Worm (Caenorhabditis elegans) whole organism, young adult: ENCODE measurements around the gene nlp-67.

Experiments used
- B0336.3 ChIP-seq: fragments of 200-800 bp; sonication (Bioruptor generic); IDR thresholded peaks from 2 replicates; pipeline ENCODE4 v1.3.6; 2022; ENCODE audit warnings: missing genetic modification characterization, missing compliant biosample characterization
- D2030.7 ChIP-seq: fragments of 200-800 bp; sonication (Bioruptor generic); IDR thresholded peaks from 2 replicates; pipeline ENCODE4 v1.3.6; 2022; ENCODE audit warnings: missing genetic modification reagents, missing genetic modification characterization, missing compliant biosample characterization
- F57C9.4 ChIP-seq: sonication (generic microtip); optimal IDR thresholded peaks from 2 replicates; lab custom pipeline; 2017; ENCODE audit warnings: mild to moderate bottlenecking, missing genetic modification characterization, missing compliant biosample characterization
- K11D2.4 ChIP-seq: fragments of 200-800 bp; sonication (Bioruptor generic); IDR thresholded peaks from 2 replicates; pipeline ENCODE4 v1.3.6; 2022; ENCODE audit warnings: missing genetic modification reagents, missing genetic modification characterization, missing compliant biosample characterization
- T26A5.8 ChIP-seq: sonication (generic microtip); optimal IDR thresholded peaks from 2 replicates; lab custom pipeline; 2016; ENCODE audit warnings: missing genetic modification characterization, missing compliant biosample characterization
- Y79H2A.3 ChIP-seq: fragments of 200-800 bp; sonication (Bioruptor generic); conservative IDR thresholded peaks from 2 replicates; pipeline ENCODE4 v1.3.6; 2022; ENCODE audit warnings: missing genetic modification reagents, missing genetic modification characterization, missing compliant biosample characterization
- ZK185.1 ChIP-seq: sonication (generic microtip); optimal IDR thresholded peaks from 2 replicates; lab custom pipeline; 2016; ENCODE audit warnings: mild to moderate bottlenecking, missing genetic modification characterization, missing compliant biosample characterization; ENCODE audit not compliant: poor library complexity, severe bottlenecking
- akir-1 ChIP-seq: fragments of 200-800 bp; sonication (Bioruptor generic); optimal IDR thresholded peaks from 2 replicates; lab custom pipeline; 2018; ENCODE audit warnings: mild to moderate bottlenecking, missing genetic modification characterization, moderate library complexity, missing compliant biosample characterization
- aptf-2 ChIP-seq: fragments of 200-800 bp; sonication (Bioruptor generic); conservative IDR thresholded peaks from 2 replicates; pipeline ENCODE4 v1.3.6; 2022; ENCODE audit warnings: missing genetic modification reagents, missing genetic modification characterization, missing compliant biosample characterization
- atf-7 ChIP-seq: sonication (generic microtip); optimal IDR thresholded peaks from 2 replicates; lab custom pipeline; 2017; ENCODE audit warnings: mild to moderate bottlenecking, missing genetic modification characterization, missing compliant biosample characterization
- athp-1 ChIP-seq: sonication (generic microtip); optimal IDR thresholded peaks from 2 replicates; lab custom pipeline; 2017; ENCODE audit warnings: mild to moderate bottlenecking, missing genetic modification characterization, missing compliant biosample characterization
- bed-2 ChIP-seq: fragments of 200-800 bp; sonication (Bioruptor generic); IDR thresholded peaks from 2 replicates; pipeline ENCODE4 v1.3.6; 2022; ENCODE audit warnings: missing genetic modification reagents, missing genetic modification characterization, missing compliant biosample characterization
- ccch-3 ChIP-seq: fragments of 200-800 bp; sonication (Bioruptor generic); optimal IDR thresholded peaks from 2 replicates; lab custom pipeline; 2018; ENCODE audit warnings: mild to moderate bottlenecking, missing genetic modification characterization, missing compliant biosample characterization
- cebp-1 ChIP-seq, 2 experiments: fragments of 200-800 bp in 1 of 2; sonication (Bioruptor generic) in 1 of 2; sonication (generic microtip) in 1 of 2; IDR thresholded peaks in 1 of 2; optimal IDR thresholded peaks in 1 of 2; 2 replicates each; pipeline versions ENCODE4 v1.3.6 to Lab custom; 2017 to 2022; ENCODE audit warnings: missing compliant biosample characterization in 2 of 2, missing genetic modification characterization in 2 of 2, mild to moderate bottlenecking in 1 of 2, missing genetic modification reagents in 1 of 2, moderate library complexity in 1 of 2
- ceh-100 ChIP-seq: fragments of 200-800 bp; sonication (Bioruptor generic); IDR thresholded peaks from 2 replicates; pipeline ENCODE4 v1.3.6; 2022; ENCODE audit warnings: missing genetic modification reagents, missing genetic modification characterization, missing compliant biosample characterization
- ceh-58 ChIP-seq: fragments of 200-800 bp; sonication (Bioruptor generic); IDR thresholded peaks from 2 replicates; pipeline ENCODE4 v1.3.6; 2022; ENCODE audit warnings: missing genetic modification characterization, missing compliant biosample characterization
- ceh-91 ChIP-seq: fragments of 200-800 bp; sonication (Bioruptor generic); IDR thresholded peaks from 2 replicates; pipeline ENCODE4 v1.3.6; 2022; ENCODE audit warnings: missing genetic modification reagents, missing genetic modification characterization, missing compliant biosample characterization
- chd-7 ChIP-seq: sonication (generic microtip); optimal IDR thresholded peaks from 2 replicates; lab custom pipeline; 2016; ENCODE audit warnings: mild to moderate bottlenecking, missing genetic modification characterization, moderate library complexity, missing compliant biosample characterization
- dpff-1 ChIP-seq: sonication (generic microtip); optimal IDR thresholded peaks from 2 replicates; lab custom pipeline; 2017; ENCODE audit warnings: mild to moderate bottlenecking, missing genetic modification characterization, missing compliant biosample characterization
- ekl-4 ChIP-seq: fragments of 200-800 bp; sonication (Bioruptor generic); IDR thresholded peaks from 2 replicates; pipeline ENCODE4 v1.3.6; 2022; ENCODE audit warnings: missing genetic modification reagents, missing genetic modification characterization, missing compliant biosample characterization
- ets-4 ChIP-seq: fragments of 200-800 bp; sonication (Bioruptor generic); optimal IDR thresholded peaks from 2 replicates; lab custom pipeline; 2018; ENCODE audit warnings: mild to moderate bottlenecking, missing genetic modification characterization, missing compliant biosample characterization
- him-1 ChIP-seq: sonication (generic microtip); optimal IDR thresholded peaks from 2 replicates; lab custom pipeline; 2016; ENCODE audit warnings: missing genotype, missing genetic modification reagents, missing genetic modification characterization, missing compliant biosample characterization
- let-526 ChIP-seq: fragments of 200-800 bp; sonication (Bioruptor generic); IDR thresholded peaks from 2 replicates; pipeline ENCODE4 v1.3.6; 2022; ENCODE audit warnings: missing genetic modification reagents, missing genetic modification characterization, missing compliant biosample characterization
- let-607 ChIP-seq, 2 experiments: fragments of 200-800 bp in 1 of 2; sonication (Bioruptor generic) in 1 of 2; sonication (generic microtip) in 1 of 2; optimal IDR thresholded peaks; 2 replicates each; lab custom pipeline; 2016 to 2018; ENCODE audit warnings: mild to moderate bottlenecking in 2 of 2, missing compliant biosample characterization in 2 of 2, missing genetic modification characterization in 2 of 2, moderate library complexity in 2 of 2, missing genotype in 1 of 2
- lin-40 ChIP-seq: sonication (generic microtip); optimal IDR thresholded peaks from 2 replicates; lab custom pipeline; 2016; ENCODE audit warnings: missing genetic modification characterization, mild to moderate bottlenecking, missing compliant biosample characterization, missing genotype, missing genetic modification reagents
- lin-54 ChIP-seq: fragments of 200-800 bp; sonication (Bioruptor generic); optimal IDR thresholded peaks from 2 replicates; lab custom pipeline; 2018; ENCODE audit warnings: mild to moderate bottlenecking, missing genetic modification characterization, missing compliant biosample characterization
- madf-10 ChIP-seq: sonication (generic microtip); optimal IDR thresholded peaks from 2 replicates; lab custom pipeline; 2016; ENCODE audit warnings: mild to moderate bottlenecking, missing genetic modification characterization, missing compliant biosample characterization
- madf-3 ChIP-seq: fragments of 200-800 bp; sonication (Bioruptor generic); IDR thresholded peaks from 2 replicates; pipeline ENCODE4 v1.3.6; 2022; ENCODE audit warnings: missing genetic modification reagents, missing genetic modification characterization, missing compliant biosample characterization
- mcd-1 ChIP-seq: fragments of 200-800 bp; sonication (Bioruptor generic); IDR thresholded peaks from 2 replicates; pipeline ENCODE4 v1.3.6; 2022; ENCODE audit warnings: missing genetic modification reagents, missing genetic modification characterization, missing compliant biosample characterization
- mxl-1 ChIP-seq: sonication (generic microtip); optimal IDR thresholded peaks from 2 replicates; lab custom pipeline; 2016; ENCODE audit warnings: missing genetic modification characterization, missing compliant biosample characterization
- nfyb-1 ChIP-seq: fragments of 200-800 bp; sonication (Bioruptor generic); IDR thresholded peaks from 2 replicates; pipeline ENCODE4 v1.3.6; 2022; ENCODE audit warnings: missing genetic modification reagents, missing genetic modification characterization, missing compliant biosample characterization
- nhr-80 ChIP-seq: sonication (generic microtip); optimal IDR thresholded peaks from 2 replicates; lab custom pipeline; 2016; ENCODE audit warnings: missing genetic modification characterization, missing compliant biosample characterization
- nhr-90 ChIP-seq: sonication (generic microtip); optimal IDR thresholded peaks from 2 replicates; lab custom pipeline; 2016; ENCODE audit warnings: missing genotype, mild to moderate bottlenecking, missing genetic modification characterization, missing compliant biosample characterization
- pha-4 ChIP-seq: fragments of 150-350 bp; sonication (generic microtip); optimal IDR thresholded peaks from 2 replicates; lab custom pipeline; 2014; ENCODE audit warnings: missing biosample characterization, missing genetic modification reagents, missing genetic modification characterization
- rec-8 ChIP-seq, 2 experiments: sonication (generic microtip); optimal IDR thresholded peaks; 2 replicates each; lab custom pipeline; 2016; ENCODE audit warnings: mild to moderate bottlenecking in 2 of 2, missing genetic modification characterization in 2 of 2, missing genetic modification reagents in 2 of 2, missing genotype in 2 of 2, missing biosample characterization in 1 of 2, missing compliant biosample characterization in 1 of 2, moderate library complexity in 1 of 2
- snpc-4 ChIP-seq, 5 experiments: fragments of 150-350 bp in 1 of 5; sonication (generic microtip) in 4 of 5; optimal IDR thresholded peaks; 2 replicates each; lab custom pipeline; 2014 to 2018; ENCODE audit warnings: missing genetic modification characterization in 5 of 5, missing biosample characterization in 3 of 5, antibody characterized with exemption in 2 of 5, mild to moderate bottlenecking in 2 of 5, missing compliant biosample characterization in 2 of 5, missing genotype in 2 of 5, moderate library complexity in 2 of 5, missing genetic modification reagents in 1 of 5
- somi-1 ChIP-seq: fragments of 200-800 bp; sonication (Bioruptor generic); optimal IDR thresholded peaks from 2 replicates; lab custom pipeline; 2018; ENCODE audit warnings: mild to moderate bottlenecking, missing genetic modification characterization, missing compliant biosample characterization
- sptf-2 ChIP-seq: fragments of 200-800 bp; sonication (Bioruptor generic); optimal IDR thresholded peaks from 2 replicates; lab custom pipeline; 2018; ENCODE audit warnings: mild to moderate bottlenecking, missing genetic modification characterization, missing compliant biosample characterization
- tbx-9 ChIP-seq: sonication (generic microtip); optimal IDR thresholded peaks from 2 replicates; lab custom pipeline; 2016; ENCODE audit warnings: borderline replicate concordance, missing genetic modification characterization, inconsistent platforms, missing compliant biosample characterization
- ztf-22 ChIP-seq: fragments of 200-800 bp; sonication (Bioruptor generic); optimal IDR thresholded peaks from 2 replicates; lab custom pipeline; 2018; ENCODE audit warnings: mild to moderate bottlenecking, missing genetic modification characterization, moderate library complexity, missing compliant biosample characterization
- ztf-26 ChIP-seq: sonication (generic microtip); optimal IDR thresholded peaks from 2 replicates; lab custom pipeline; 2017; ENCODE audit warnings: missing genetic modification characterization, missing compliant biosample characterization
- ztf-28 ChIP-seq: fragments of 200-800 bp; sonication (Bioruptor generic); IDR thresholded peaks from 2 replicates; pipeline ENCODE4 v1.3.6; 2022; ENCODE audit warnings: missing genetic modification reagents, missing genetic modification characterization, missing compliant biosample characterization

Gene nlp-67

DNA sequence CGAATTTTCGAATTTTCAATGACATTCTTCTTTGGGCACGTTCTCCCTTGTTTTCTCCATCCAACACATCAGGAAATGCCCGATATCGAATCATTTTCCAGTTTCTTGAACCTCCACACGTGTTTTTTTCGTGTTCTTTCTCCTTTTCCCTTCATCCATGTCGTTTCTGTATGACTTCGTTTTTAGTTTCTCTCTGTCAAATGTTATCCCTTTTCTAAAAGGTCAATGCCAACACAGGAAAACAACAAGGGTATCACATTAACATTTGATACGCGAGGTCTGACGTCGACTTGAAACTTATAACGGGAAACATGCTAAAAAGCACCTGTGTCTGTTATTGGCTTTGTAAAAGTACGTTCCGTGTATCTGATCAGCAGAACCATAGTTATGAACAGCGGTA lies 11.3 kb upstream of the nlp-67 start:
- no peak for TF ChIP-seq him-1 (tag; lab: Kevin White, UChicago)
- no peak for TF ChIP-seq pha-4 (tag; lab: Kevin White, UChicago)
- TF ChIP-seq ceh-100 (GFP tag; lab: Robert Waterston, UW) = no peak
- TF ChIP-seq rec-8 (tag; optimal IDR thresholded peaks at IDR 0.05; lab: Kevin White, UChicago) = no peak
- no peak for TF ChIP-seq ZK185.1 (tag; lab: Kevin White, UChicago)
- TF ChIP-seq ceh-58 (GFP tag; lab: Robert Waterston, UW) = no peak
- TF ChIP-seq nfyb-1 (GFP tag; lab: Robert Waterston, UW) = no peak
- no peak for TF ChIP-seq F57C9.4 (tag; lab: Kevin White, UChicago)
- TF ChIP-seq mcd-1 (GFP tag; lab: Robert Waterston, UW) = no peak
- no peak for TF ChIP-seq bed-2 (GFP tag; lab: Robert Waterston, UW)
- TF ChIP-seq snpc-4 (GFP tag; optimal IDR thresholded peaks at IDR 0.05; lab: Kevin White, UChicago) = no peak
- TF ChIP-seq snpc-4 (tag; optimal IDR thresholded peaks at IDR 0.05; lab: Kevin White, UChicago) = no peak
- TF ChIP-seq somi-1 = no peak

ce11 chrX:16189227-16189906 lies 5.2 kb downstream of the nlp-67 start, which contains the start of gene slc-25A21:
TSS of gene slc-25A21 (plus strand) at chrX:16189856.
- TF ChIP-seq akir-1 (GFP tag; lab: Kevin White, UChicago) (no peak), madf-3 (GFP tag; lab: Robert Waterston, UW) (no peak), ekl-4 (GFP tag; lab: Robert Waterston, UW) (no peak), ceh-58 (GFP tag; lab: Robert Waterston, UW) (no peak), nhr-90 (tag; lab: Kevin White, UChicago) (no peak), ceh-91 (no peak), tbx-9 (tag; lab: Kevin White, UChicago) (no peak), mxl-1 (tag; lab: Kevin White, UChicago) (no peak), lin-54 (GFP tag; lab: Kevin White, UChicago) (no peak)
- TF ChIP-seq, all 124 proteins: peak for 0

DNA sequence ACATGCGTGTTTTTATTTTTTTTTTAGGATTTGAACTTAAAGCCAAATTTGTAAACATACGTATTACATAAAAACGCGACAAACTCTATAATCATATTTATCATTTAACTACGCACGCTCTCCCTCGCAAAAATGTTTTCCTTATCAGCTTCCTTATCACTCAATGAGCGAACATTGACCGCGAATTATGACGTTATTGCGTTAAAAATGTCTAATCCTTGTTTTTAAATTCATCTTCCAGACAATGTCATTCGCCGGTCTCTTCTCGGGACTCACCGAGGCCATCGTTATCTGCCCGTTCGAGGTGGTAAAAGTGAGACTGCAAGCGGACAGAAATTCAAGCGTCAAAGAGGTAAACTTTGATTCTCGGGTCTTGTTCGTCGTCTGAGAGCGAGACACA lies 8.4 kb downstream of the nlp-67 start:
- TF ChIP-seq nhr-80 = peak; percentile 98
- TF ChIP-seq B0336.3 = peak; percentile 35; the same call in 1 of the 2 replicates
- TF ChIP-seq aptf-2 (GFP tag; lab: Robert Waterston, UW) = no peak
- no peak for TF ChIP-seq Y79H2A.3 (GFP tag; lab: Robert Waterston, UW)
- no peak for TF ChIP-seq ceh-91
- TF ChIP-seq let-607 (tag; optimal IDR thresholded peaks at IDR 0.05; lab: Kevin White, UChicago) = peak; percentile 18 to 59
- TF ChIP-seq ztf-22 (GFP tag; lab: Kevin White, UChicago) = peak; percentile 82
- peak; percentile 60 for TF ChIP-seq madf-10 (tag; lab: Kevin White, UChicago)
- TF ChIP-seq nhr-90 (tag; lab: Kevin White, UChicago) = peak; percentile 57
- no peak for TF ChIP-seq let-526 (GFP tag; lab: Robert Waterston, UW)
- peak; percentile 20 for TF ChIP-seq ZK185.1 (tag; lab: Kevin White, UChicago)
- TF ChIP-seq D2030.7 = no peak
- TF ChIP-seq ets-4 (GFP tag; lab: Kevin White, UChicago) = peak; percentile 71
- TF ChIP-seq pha-4 (tag; lab: Kevin White, UChicago) = peak; percentile 25
- no peak for TF ChIP-seq dpff-1 (tag; lab: Kevin White, UChicago)
- TF ChIP-seq T26A5.8 (tag; lab: Kevin White, UChicago) = no peak
- TF ChIP-seq lin-40 (tag; lab: Kevin White, UChicago) = peak; percentile 60
- TF ChIP-seq cebp-1 (GFP tag; IDR thresholded peaks at IDR 0.05; lab: Robert Waterston, UW) = no peak
- TF ChIP-seq cebp-1 (tag; optimal IDR thresholded peaks at IDR 0.05; lab: Kevin White, UChicago) = no peak
- no peak for TF ChIP-seq athp-1 (tag; lab: Kevin White, UChicago)
- peak; percentile 91 for TF ChIP-seq atf-7
- TF ChIP-seq ztf-26 (tag; lab: Kevin White, UChicago) = no peak
- TF ChIP-seq chd-7 (tag; lab: Kevin White, UChicago) = peak; percentile 9
- TF ChIP-seq ccch-3 = no peak
- TF ChIP-seq snpc-4 (GFP tag; optimal IDR thresholded peaks at IDR 0.05; lab: Kevin White, UChicago) = no peak
- peak in 2 of 4 experiments; percentile 21 to 42 for TF ChIP-seq snpc-4 (tag; optimal IDR thresholded peaks at IDR 0.05; lab: Kevin White, UChicago)
- no peak for TF ChIP-seq sptf-2 (GFP tag; lab: Kevin White, UChicago)
- no peak for TF ChIP-seq ztf-28 (GFP tag; lab: Robert Waterston, UW)
- TF ChIP-seq K11D2.4 (GFP tag; lab: Robert Waterston, UW) = no peak
